Worm (Caenorhabditis elegans): ENCODE data around the gene ctsa-1.1.

DNA sequence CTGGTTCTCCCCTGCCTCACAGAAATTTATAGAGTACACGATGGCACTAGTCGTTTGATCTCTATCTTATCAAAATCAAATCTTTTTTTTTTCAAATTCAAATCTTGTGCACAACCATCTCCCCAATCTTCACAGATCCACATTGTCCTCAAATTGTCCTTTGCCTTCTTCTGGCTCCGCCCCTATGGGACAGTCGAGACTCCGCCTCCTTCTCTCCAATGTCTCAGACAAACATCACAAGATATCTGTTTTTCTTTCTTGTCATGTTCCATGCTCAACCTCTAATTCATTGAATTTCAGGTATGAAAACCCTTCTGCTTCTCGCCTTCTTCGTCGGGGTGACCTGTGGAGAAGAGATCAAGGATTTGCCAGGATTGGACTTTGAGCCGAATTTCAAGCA, at the start of gene ctsa-1.1:
- TF ChIP-seq tbx-11 (GFP tag; IDR thresholded peaks at IDR 0.05) (no peak), ets-7 (tag; optimal IDR thresholded peaks at IDR 0.05) (no peak), ama-1 (optimal IDR thresholded peaks at IDR 0.05) (no peak), aly-1 (tag; optimal IDR thresholded peaks at IDR 0.05) (no peak), flt-1 (GFP tag; IDR thresholded peaks at IDR 0.05) (no peak), ceh-13 (GFP tag; optimal IDR thresholded peaks at IDR 0.05) (no peak), sea-1 (GFP tag; conservative IDR thresholded peaks at IDR 0.05) (no peak), hmg-4 (GFP tag; optimal IDR thresholded peaks at IDR 0.05) (no peak), tra-4 (tag; optimal IDR thresholded peaks at IDR 0.05) (no peak), F13C5.2 (tag; optimal IDR thresholded peaks at IDR 0.05) (no peak), hnd-1 (tag; optimal IDR thresholded peaks at IDR 0.05) (no peak)
